Fruit fly (Drosophila melanogaster) whole organism, prepupa: ENCODE results near the gene CG14655.
A peak's percentile ranks its signal among the peaks of the same experiment; 100 is the strongest.

Experiments used
- CG10631 ChIP-seq: fragments of 200-800 bp; sonication (Bioruptor generic); optimal IDR thresholded peaks from 2 replicates; lab custom pipeline; 2016; ENCODE audit warnings: missing biosample characterization, missing genetic modification characterization
- CG11762 ChIP-seq: fragments of 200-800 bp; sonication (Bioruptor generic); optimal IDR thresholded peaks from 3 replicates; lab custom pipeline; 2016; ENCODE audit warnings: missing biosample characterization, missing genetic modification characterization; ENCODE audit not compliant: insufficient read depth
- CG11902 ChIP-seq: fragments of 200-800 bp; sonication (Bioruptor generic); optimal IDR thresholded peaks from 3 replicates; lab custom pipeline; 2016; ENCODE audit warnings: missing biosample characterization, missing genetic modification characterization
- CG15336 ChIP-seq: fragments of 200-800 bp; sonication (Bioruptor generic); IDR thresholded peaks from 2 replicates; pipeline ENCODE4 v1.3.6; 2022; ENCODE audit warnings: missing biosample characterization, missing genetic modification characterization
- CG1621 ChIP-seq: fragments of 200-800 bp; sonication (Bioruptor generic); optimal IDR thresholded peaks from 3 replicates; lab custom pipeline; 2018; ENCODE audit warnings: missing biosample characterization, mild to moderate bottlenecking, missing genetic modification characterization
- CG16779 ChIP-seq: fragments of 200-800 bp; sonication (Bioruptor generic); optimal IDR thresholded peaks from 3 replicates; lab custom pipeline; 2017; ENCODE audit warnings: missing biosample characterization, mild to moderate bottlenecking, missing genetic modification characterization
- CG31627 ChIP-seq: fragments of 200-800 bp; sonication (Bioruptor generic); optimal IDR thresholded peaks from 3 replicates; lab custom pipeline; 2016; ENCODE audit warnings: missing biosample characterization, missing genetic modification characterization
- CG32006 ChIP-seq: fragments of 200-800 bp; sonication (Bioruptor generic); optimal IDR thresholded peaks from 3 replicates; lab custom pipeline; 2017; ENCODE audit warnings: missing biosample characterization, mild to moderate bottlenecking, missing genetic modification characterization
- CG34406 ChIP-seq: fragments of 200-800 bp; sonication (Bioruptor generic); optimal IDR thresholded peaks from 3 replicates; lab custom pipeline; 2016; ENCODE audit warnings: missing biosample characterization, missing genetic modification characterization
- CG3919 ChIP-seq: fragments of 200-800 bp; sonication (Bioruptor generic); optimal IDR thresholded peaks from 3 replicates; lab custom pipeline; 2016; ENCODE audit warnings: missing biosample characterization, missing genetic modification characterization
- CG6163 ChIP-seq: fragments of 200-800 bp; sonication (Bioruptor generic); IDR thresholded peaks from 3 replicates; pipeline ENCODE4 v1.3.6; 2022; ENCODE audit warnings: missing biosample characterization, missing genetic modification characterization
- CG6792 ChIP-seq: fragments of 200-800 bp; sonication (Bioruptor generic); optimal IDR thresholded peaks from 3 replicates; lab custom pipeline; 2016; ENCODE audit warnings: missing biosample characterization, missing genetic modification characterization
- CG6808 ChIP-seq: fragments of 200-800 bp; sonication (Bioruptor generic); optimal IDR thresholded peaks from 3 replicates; lab custom pipeline; 2017; ENCODE audit warnings: missing biosample characterization, missing genetic modification characterization, mild to moderate bottlenecking, moderate library complexity, missing genetic modification reagents
- CG6854 ChIP-seq: fragments of 200-800 bp; sonication (Bioruptor generic); optimal IDR thresholded peaks from 2 replicates; lab custom pipeline; 2017; ENCODE audit warnings: missing biosample characterization, mild to moderate bottlenecking, missing genetic modification characterization
- CG7368 ChIP-seq: fragments of 200-800 bp; sonication (Bioruptor generic); optimal IDR thresholded peaks from 3 replicates; lab custom pipeline; 2016; ENCODE audit warnings: missing biosample characterization, missing genetic modification characterization
- CG8119 ChIP-seq: fragments of 200-800 bp; sonication (Bioruptor generic); IDR thresholded peaks from 3 replicates; pipeline ENCODE4 v1.3.6; 2022; ENCODE audit warnings: missing biosample characterization, missing genetic modification characterization
- CG8632 ChIP-seq: fragments of 200-800 bp; sonication (Bioruptor generic); optimal IDR thresholded peaks from 3 replicates; lab custom pipeline; 2016; ENCODE audit warnings: missing biosample characterization, missing genetic modification characterization
- CG9139 ChIP-seq: fragments of 200-800 bp; sonication (Bioruptor generic); optimal IDR thresholded peaks from 3 replicates; lab custom pipeline; 2017; ENCODE audit warnings: missing biosample characterization, mild to moderate bottlenecking, missing genetic modification characterization
- Eip75B ChIP-seq: fragments of 200-800 bp; sonication (Bioruptor generic); optimal IDR thresholded peaks from 3 replicates; lab custom pipeline; 2016; ENCODE audit warnings: missing biosample characterization, missing genetic modification characterization
- Eip78C ChIP-seq: fragments of 200-800 bp; sonication (Bioruptor generic); peaks from one replicate; lab custom pipeline; 2016; ENCODE audit warnings: missing biosample characterization, missing genetic modification characterization
- Ets21C ChIP-seq: fragments of 200-800 bp; sonication (Bioruptor generic); optimal IDR thresholded peaks from 3 replicates; lab custom pipeline; 2016; ENCODE audit warnings: missing biosample characterization, missing genetic modification characterization
- Ets96B ChIP-seq: fragments of 200-800 bp; optimal IDR thresholded peaks from 2 replicates; lab custom pipeline; 2019; ENCODE audit warnings: missing biosample characterization, mild to moderate bottlenecking, missing genetic modification characterization, moderate library complexity
- Gug ChIP-seq: fragments of 200-800 bp; sonication (Bioruptor generic); IDR thresholded peaks from 2 replicates; pipeline ENCODE4 v1.3.6; 2022; ENCODE audit warnings: missing biosample characterization, missing genetic modification characterization
- Hr38 ChIP-seq: sonication (Bioruptor generic); optimal IDR thresholded peaks from 2 replicates; lab custom pipeline; 2016; ENCODE audit warnings: missing biosample characterization, missing genetic modification characterization
- Hr39 ChIP-seq: fragments of 200-800 bp; sonication (Bioruptor generic); optimal IDR thresholded peaks from 2 replicates; lab custom pipeline; 2016; ENCODE audit warnings: missing biosample characterization, missing genetic modification characterization
- Lpt ChIP-seq: fragments of 200-800 bp; sonication (Bioruptor generic); optimal IDR thresholded peaks from 3 replicates; lab custom pipeline; 2016; ENCODE audit warnings: missing biosample characterization, missing genetic modification characterization
- Met ChIP-seq: fragments of 200-800 bp; sonication (Bioruptor generic); optimal IDR thresholded peaks from 3 replicates; lab custom pipeline; 2016; ENCODE audit warnings: missing biosample characterization, missing genetic modification characterization
- Smox ChIP-seq: fragments of 200-800 bp; sonication (Bioruptor generic); optimal IDR thresholded peaks from 3 replicates; lab custom pipeline; 2016; ENCODE audit warnings: missing biosample characterization, missing genetic modification characterization
- Sox14 ChIP-seq: fragments of 200-800 bp; sonication (Bioruptor generic); optimal IDR thresholded peaks from 3 replicates; lab custom pipeline; 2016; ENCODE audit warnings: missing biosample characterization, missing genetic modification characterization
- Sox15 ChIP-seq: fragments of 200-800 bp; sonication (Bioruptor generic); optimal IDR thresholded peaks from 3 replicates; lab custom pipeline; 2016; ENCODE audit warnings: missing biosample characterization, missing genetic modification characterization
- acj6 ChIP-seq: fragments of 200-800 bp; sonication (Bioruptor generic); optimal IDR thresholded peaks from 3 replicates; lab custom pipeline; 2016; ENCODE audit warnings: missing biosample characterization, missing genetic modification characterization
- cyc ChIP-seq: fragments of 200-800 bp; sonication (Bioruptor generic); optimal IDR thresholded peaks from 3 replicates; lab custom pipeline; 2016; ENCODE audit warnings: missing biosample characterization, missing genetic modification characterization
- dac ChIP-seq: fragments of 200-800 bp; sonication (Bioruptor generic); optimal IDR thresholded peaks from 2 replicates; lab custom pipeline; 2017; ENCODE audit warnings: missing biosample characterization, mild to moderate bottlenecking, missing genetic modification characterization
- dsx ChIP-seq: fragments of 200-800 bp; optimal IDR thresholded peaks from 3 replicates; lab custom pipeline; 2019; ENCODE audit warnings: missing biosample characterization, mild to moderate bottlenecking, missing genetic modification characterization, moderate library complexity; ENCODE audit not compliant: poor library complexity, severe bottlenecking
- eg ChIP-seq: fragments of 200-800 bp; sonication (Bioruptor generic); IDR thresholded peaks from 3 replicates; pipeline ENCODE4 v1.3.6; 2022; ENCODE audit warnings: missing biosample characterization, missing genetic modification characterization
- esn ChIP-seq: fragments of 200-800 bp; sonication (Bioruptor generic); optimal IDR thresholded peaks from 2 replicates; lab custom pipeline; 2016; ENCODE audit warnings: missing biosample characterization, mild to moderate bottlenecking, missing genetic modification characterization, moderate library complexity
- fkh ChIP-seq: fragments of 200-800 bp; sonication (Bioruptor generic); optimal IDR thresholded peaks from 3 replicates; lab custom pipeline; 2017; ENCODE audit warnings: missing biosample characterization, mild to moderate bottlenecking, missing genetic modification characterization, moderate library complexity
- lz ChIP-seq: fragments of 200-800 bp; sonication (Bioruptor generic); optimal IDR thresholded peaks from 3 replicates; lab custom pipeline; 2016; ENCODE audit warnings: missing biosample characterization, missing genetic modification characterization
- salr ChIP-seq, 2 experiments: fragments of 200-800 bp; sonication (Bioruptor generic); optimal IDR thresholded peaks; 3 replicates each; lab custom pipeline; 2016 to 2018; ENCODE audit warnings: missing biosample characterization in 2 of 2, missing genetic modification characterization in 2 of 2, mild to moderate bottlenecking in 1 of 2
- spab ChIP-seq: fragments of 200-800 bp; sonication (Bioruptor generic); optimal IDR thresholded peaks from 2 replicates; lab custom pipeline; 2017; ENCODE audit warnings: missing biosample characterization, mild to moderate bottlenecking, missing genetic modification characterization, missing genetic modification reagents
- ss ChIP-seq, 2 experiments: fragments of 200-800 bp; sonication (Bioruptor generic); optimal IDR thresholded peaks; 2 replicates in 1 of 2; 3 replicates in 1 of 2; lab custom pipeline; 2017 to 2018; ENCODE audit warnings: mild to moderate bottlenecking in 2 of 2, missing biosample characterization in 2 of 2, missing genetic modification characterization in 2 of 2, moderate library complexity in 1 of 2
- svp ChIP-seq: fragments of 200-800 bp; sonication (Bioruptor generic); peaks from one replicate; lab custom pipeline; 2016; ENCODE audit warnings: missing biosample characterization, missing genetic modification characterization
- topi ChIP-seq: fragments of 200-800 bp; sonication (Bioruptor generic); optimal IDR thresholded peaks from 3 replicates; lab custom pipeline; 2016; ENCODE audit warnings: missing biosample characterization, missing genetic modification characterization
- vri ChIP-seq: fragments of 200-800 bp; sonication (Bioruptor generic); optimal IDR thresholded peaks from 3 replicates; lab custom pipeline; 2016; ENCODE audit warnings: missing biosample characterization, mild to moderate bottlenecking, missing genetic modification characterization

The CG14655 gene

dm6 chr3R:4740592-4741500 lies 39.3 kb downstream of the CG14655 start (continued):
- TF ChIP-seq CG6808 (GFP tag; lab: Kevin White, UChicago) (peak; percentile 80), CG10631 (no peak), salr (GFP tag; optimal IDR thresholded peaks at IDR 0.05; lab: Kevin White, UChicago) (peak in 1 of 2 experiments; percentile 22), CG11762 (GFP tag; lab: Kevin White, UChicago) (peak; percentile 13), Gug (no peak), CG16779 (tag; lab: Kevin White, UChicago) (peak; percentile 72), Eip78C (GFP tag; lab: Kevin White, UChicago) (peak; percentile 79), Sox15 (GFP tag; lab: Kevin White, UChicago) (no peak), Ets21C (GFP tag; lab: Kevin White, UChicago) (no peak), cyc (GFP tag; lab: Kevin White, UChicago) (no peak), CG6163 (GFP tag; lab: Robert Waterston, UW) (no peak; the same call in 1 of the 3 replicates), Smox (GFP tag; lab: Kevin White, UChicago) (no peak)

dm6 chr3R:4739492-4740431 lies 40.3 kb downstream of the CG14655 start:
- peak; percentile 55 for TF ChIP-seq vri (GFP tag; lab: Kevin White, UChicago)
- no peak for TF ChIP-seq CG8119
- TF ChIP-seq CG1621 (tag; lab: Kevin White, UChicago), result peak; percentile 1
- peak; percentile 79 for TF ChIP-seq CG11902 (GFP tag; lab: Kevin White, UChicago)
- TF ChIP-seq Ets96B, result peak; percentile 77
- peak; percentile 47 for TF ChIP-seq dsx (GFP tag; lab: Kevin White, UChicago)
- peak; percentile 88 for TF ChIP-seq topi (GFP tag; lab: Kevin White, UChicago)
- TF ChIP-seq CG32006, result peak; percentile 98
- peak; percentile 79 for TF ChIP-seq CG34406
- TF ChIP-seq lz, result peak; percentile 88
- peak; percentile 94 for TF ChIP-seq svp (GFP tag; lab: Kevin White, UChicago)
- TF ChIP-seq CG6854 (GFP tag; lab: Kevin White, UChicago), result no peak
- peak; percentile 78 for TF ChIP-seq Lpt (GFP tag; lab: Kevin White, UChicago)
- peak; percentile 92 for TF ChIP-seq esn (GFP tag; lab: Kevin White, UChicago)
- TF ChIP-seq cyc (GFP tag; lab: Kevin White, UChicago), result peak; percentile 82
- TF ChIP-seq Met (GFP tag; lab: Kevin White, UChicago), result peak; percentile 90
- peak; percentile 98 for TF ChIP-seq Eip78C (GFP tag; lab: Kevin White, UChicago)
- peak; percentile 82 for TF ChIP-seq dac (GFP tag; lab: Kevin White, UChicago)
- no peak for TF ChIP-seq CG15336 (GFP tag; lab: Robert Waterston, UW)
- TF ChIP-seq CG10631, result peak; percentile 91
- peak; percentile 49 to 66 for TF ChIP-seq ss (GFP tag; optimal IDR thresholded peaks at IDR 0.05; lab: Kevin White, UChicago)
- peak; percentile 78 for TF ChIP-seq CG11762 (GFP tag; lab: Kevin White, UChicago)
- TF ChIP-seq Sox14 (GFP tag; lab: Kevin White, UChicago), result peak; percentile 92
- TF ChIP-seq CG7368, result peak; percentile 59
- TF ChIP-seq Gug, result no peak
- TF ChIP-seq Hr38, result no peak
- peak; percentile 86 for TF ChIP-seq CG31627 (GFP tag; lab: Kevin White, UChicago)
- peak; percentile 89 for TF ChIP-seq Eip75B (GFP tag; lab: Kevin White, UChicago)
- peak; percentile 83 for TF ChIP-seq fkh (GFP tag; lab: Kevin White, UChicago)
- TF ChIP-seq CG16779 (tag; lab: Kevin White, UChicago), result peak; percentile 40
- peak; percentile 85 for TF ChIP-seq CG8632 (GFP tag; lab: Kevin White, UChicago)
- peak; percentile 84 for TF ChIP-seq acj6 (GFP tag; lab: Kevin White, UChicago)
- peak; percentile 77 for TF ChIP-seq Ets21C (GFP tag; lab: Kevin White, UChicago)
- TF ChIP-seq CG3919 (GFP tag; lab: Kevin White, UChicago), result peak; percentile 86
- peak; percentile 63 for TF ChIP-seq CG9139
- peak; percentile 87 for TF ChIP-seq Hr39 (GFP tag; lab: Kevin White, UChicago)
- TF ChIP-seq Smox (GFP tag; lab: Kevin White, UChicago), result peak; percentile 86
- TF ChIP-seq CG6792 (GFP tag; lab: Kevin White, UChicago), result peak; percentile 90
- TF ChIP-seq spab (GFP tag; lab: Kevin White, UChicago), result peak; percentile 70
- TF ChIP-seq eg (GFP tag; lab: Robert Waterston, UW), result no peak
